Worm (Caenorhabditis elegans): ENCODE measurements around the gene C25H3.14.

DNA sequence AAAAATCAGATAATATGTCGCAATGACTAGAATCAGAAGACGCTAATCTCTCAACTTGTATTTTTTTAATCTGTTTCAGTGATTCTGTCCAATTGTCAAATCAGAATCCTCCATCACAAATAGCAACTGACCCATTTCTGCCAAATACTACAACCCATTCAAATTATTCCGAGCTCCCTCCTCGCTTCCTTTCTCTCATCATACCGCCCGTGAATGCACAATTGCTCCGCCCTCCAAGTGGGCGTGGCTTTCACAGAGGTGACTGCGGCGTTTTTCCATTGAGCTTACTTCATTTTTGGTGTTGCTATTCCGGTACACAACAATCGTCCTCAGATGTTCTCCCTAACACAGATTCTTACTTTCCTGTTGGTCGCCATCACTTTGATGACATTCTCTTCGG lies 14.2 kb upstream of the C25H3.14 start, which contains the start of gene flp-27:
- no peak for TF ChIP-seq gei-17 (GFP tag; optimal IDR thresholded peaks at IDR 0.05)
- TF ChIP-seq tbp1 (GFP tag; optimal IDR thresholded peaks at IDR 0.05) = no peak
- no peak for TF ChIP-seq unc-62 (GFP tag; optimal IDR thresholded peaks at IDR 0.05)
